Worm (Caenorhabditis elegans) whole organism, midembryonic: ENCODE measurements around the gene tpp-2.

Experiments
- cog-1 ChIP-seq: sonication (generic microtip); optimal IDR thresholded peaks from 2 replicates; lab custom pipeline; 2016; ENCODE audit warnings: missing genetic modification characterization, missing compliant biosample characterization
- flt-1 ChIP-seq: fragments of 200-800 bp; sonication (Bioruptor generic); IDR thresholded peaks from 2 replicates; pipeline ENCODE4 v1.3.6; 2022; ENCODE audit warnings: missing genetic modification characterization, missing compliant biosample characterization
- klf-2 ChIP-seq: fragments of 200-800 bp; sonication (Bioruptor generic); conservative IDR thresholded peaks from 2 replicates; pipeline ENCODE4 v1.3.6; 2022; ENCODE audit warnings: missing genetic modification reagents, missing genetic modification characterization, missing compliant biosample characterization
- med-1 ChIP-seq: sonication (generic microtip); optimal IDR thresholded peaks from 2 replicates; lab custom pipeline; 2017; ENCODE audit warnings: missing genetic modification characterization, mild to moderate bottlenecking, missing compliant biosample characterization, antibody characterized with exemption, missing genetic modification reagents; ENCODE audit not compliant: insufficient read depth
- ref-1 ChIP-seq: fragments of 200-800 bp; sonication (Bioruptor generic); conservative IDR thresholded peaks from 2 replicates; pipeline ENCODE4 v1.3.6; 2022; ENCODE audit warnings: missing genetic modification reagents, missing genetic modification characterization, missing compliant biosample characterization
- ztf-29 ChIP-seq: fragments of 200-800 bp; sonication (Bioruptor generic); IDR thresholded peaks from 2 replicates; pipeline ENCODE4 v1.3.6; 2022; ENCODE audit warnings: missing genetic modification reagents, missing genetic modification characterization, missing compliant biosample characterization

DNA sequence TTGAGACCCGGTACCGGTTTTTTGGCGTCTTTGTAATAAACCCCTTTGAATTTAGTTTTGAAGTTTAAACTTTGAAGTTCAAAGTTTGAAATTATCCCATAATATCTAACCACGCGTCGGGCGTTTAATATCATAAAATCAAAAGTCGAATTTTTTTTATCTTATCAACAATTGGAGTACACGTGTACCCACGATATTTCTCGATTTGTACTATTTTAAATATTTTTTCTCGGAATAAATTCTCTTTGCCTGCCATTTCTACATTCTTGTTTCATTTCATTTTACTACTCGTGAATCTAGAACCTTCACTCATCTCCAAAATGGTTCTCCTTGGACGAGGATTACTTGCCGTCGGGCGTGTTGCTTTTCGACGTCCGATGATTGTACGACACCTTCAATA is 47.3 kb downstream of the tpp-2 start, which contains the start of gene gldc-1:
- TF ChIP-seq flt-1 (GFP tag; lab: Robert Waterston, UW) (no peak), ref-1 (GFP tag; lab: Robert Waterston, UW) (no peak), klf-2 (GFP tag; lab: Robert Waterston, UW) (no peak), ztf-29 (GFP tag; lab: Robert Waterston, UW) (no peak), cog-1 (tag; lab: Kevin White, UChicago) (no peak), med-1 (no peak)
